Fruit fly (Drosophila melanogaster): Measurements from ENCODE around the gene CG46339.

CG46339 gene

DNA sequence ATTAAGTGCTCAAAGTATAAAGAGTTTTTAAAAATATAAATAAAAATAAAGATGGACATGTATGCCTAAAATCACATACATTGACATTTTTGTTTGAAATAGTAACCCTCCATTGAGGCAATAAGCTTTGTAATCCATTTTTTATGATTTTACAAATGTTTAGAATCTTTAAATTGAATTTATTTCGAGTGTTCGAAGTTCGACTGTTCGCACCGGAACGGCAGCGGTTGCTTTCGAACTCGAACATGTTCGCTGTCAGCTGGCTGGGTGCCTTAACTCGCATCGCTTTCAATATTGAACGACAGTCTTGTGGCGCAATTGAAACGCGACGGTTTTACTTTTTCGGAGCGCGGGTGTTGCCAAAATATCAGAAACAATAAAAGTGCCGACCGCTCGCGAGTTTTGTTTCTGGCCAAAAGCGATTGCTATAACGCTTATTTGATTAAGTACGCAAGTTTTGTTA, at the start of gene CG46339:
Gene CG46339, plus strand, starts transcription at position 299 of the 463 bp plus-strand sequence.
- TF ChIP-seq CG10366 (GFP tag; IDR thresholded peaks at IDR 0.05) (no peak), CG12104 (GFP tag; optimal IDR thresholded peaks at IDR 0.05) (no peak), CG17328 (GFP tag; IDR thresholded peaks at IDR 0.05) (peak; percentile 34), amos (GFP tag; IDR thresholded peaks at IDR 0.05; ENCODE audit: partially characterized antibody) (peak; percentile 54; the same call in 1 of the 2 replicates), Kr (GFP tag; optimal IDR thresholded peaks at IDR 0.05) (no peak), CG10209 (GFP tag; optimal IDR thresholded peaks at IDR 0.05) (no peak), Nf-YC (tag; optimal IDR thresholded peaks at IDR 0.05) (peak; percentile 41), CG12236 (GFP tag; optimal IDR thresholded peaks at IDR 0.05) (peak; percentile 8), CG18476 (GFP tag; optimal IDR thresholded peaks at IDR 0.05) (peak; percentile 31), CG11723 (GFP tag; optimal IDR thresholded peaks at IDR 0.05) (peak; percentile 49), jumu (GFP tag; optimal IDR thresholded peaks at IDR 0.05) (no peak), CG13775 (GFP tag; optimal IDR thresholded peaks at IDR 0.05) (peak; percentile 31), Aef1 (GFP tag; IDR thresholded peaks at IDR 0.05) (no peak), tx (GFP tag; optimal IDR thresholded peaks at IDR 0.05) (no peak), CG7987 (GFP tag; optimal IDR thresholded peaks at IDR 0.05) (peak; percentile 88), so (GFP tag; IDR thresholded peaks at IDR 0.05) (peak; percentile 59; the same call in 1 of the 3 replicates), vnd (GFP tag; IDR thresholded peaks at IDR 0.05; ENCODE audit: partially characterized antibody) (peak; percentile 38; the same call in 2 of the 3 replicates), CG1832 (GFP tag; optimal IDR thresholded peaks at IDR 0.05) (no peak), Opbp (GFP tag; IDR thresholded peaks at IDR 0.05; ENCODE audit: partially characterized antibody) (peak; percentile 25; the same call in 1 of the 3 replicates), Sox102F (GFP tag; optimal IDR thresholded peaks at IDR 0.05) (peak; percentile 8), Jarid2 (GFP tag; optimal IDR thresholded peaks at IDR 0.05) (peak; percentile 99), CG4854 (GFP tag; optimal IDR thresholded peaks at IDR 0.05) (peak; percentile 24), CG2129 (GFP tag; IDR thresholded peaks at IDR 0.05; ENCODE audit: partially characterized antibody) (no peak), Atf-2 (GFP tag; optimal IDR thresholded peaks at IDR 0.05) (no peak), dati (GFP tag; IDR thresholded peaks at IDR 0.05) (no peak), Med (GFP tag) (peak; percentile 95), Camta (GFP tag; optimal IDR thresholded peaks at IDR 0.05) (no peak), Ets65A (GFP tag) (no peak), unpg (GFP tag; optimal IDR thresholded peaks at IDR 0.05) (peak; percentile 54), CG11085 (GFP tag; IDR thresholded peaks at IDR 0.05) (no peak), CG15514 (GFP tag; optimal IDR thresholded peaks at IDR 0.05) (peak; percentile 79), lola (GFP tag; optimal IDR thresholded peaks at IDR 0.05) (no peak), CG4360 (GFP tag; IDR thresholded peaks at IDR 0.05) (no peak), scrt (GFP tag; optimal IDR thresholded peaks at IDR 0.05) (peak; percentile 77), pfk (GFP tag; optimal IDR thresholded peaks at IDR 0.05) (peak; percentile 52), ash1 (GFP tag; optimal IDR thresholded peaks at IDR 0.05) (peak; percentile 79), lilli (GFP tag; optimal IDR thresholded peaks at IDR 0.05) (peak; percentile 47), CG6813 (GFP tag; optimal IDR thresholded peaks at IDR 0.05) (peak; percentile 84), gce (GFP tag; IDR thresholded peaks at IDR 0.05) (0 out of 3 replicates have a peak, but pooled peaks have one; percentile 48), CG9797 (GFP tag; optimal IDR thresholded peaks at IDR 0.05) (no peak), exex (tag; optimal IDR thresholded peaks at IDR 0.05) (peak; percentile 72), CG1792 (GFP tag; optimal IDR thresholded peaks at IDR 0.05) (no peak), Lpt (GFP tag; optimal IDR thresholded peaks at IDR 0.05) (no peak), CG11695 (GFP tag; IDR thresholded peaks at IDR 0.05) (peak; percentile 46; the same call in 2 of the 3 replicates), Dbx (GFP tag; IDR thresholded peaks at IDR 0.05) (peak; percentile 80; the same call in 2 of the 3 replicates), CG8944 (GFP tag; optimal IDR thresholded peaks at IDR 0.05) (no peak), CG33213 (GFP tag; optimal IDR thresholded peaks at IDR 0.05) (peak; percentile 11), CG10543 (GFP tag; optimal IDR thresholded peaks at IDR 0.05) (peak; percentile 86), CG9932 (GFP tag; IDR thresholded peaks at IDR 0.05) (peak; percentile 55; the same call in 1 of the 2 replicates), inv (GFP tag; IDR thresholded peaks at IDR 0.05; ENCODE audit: partially characterized antibody) (no peak)
